Worm (Caenorhabditis elegans) whole organism, young adult: ENCODE measurements around the gene Y51B9A.8.

Source experiments
- B0035.1 ChIP-seq: sonication (generic microtip); optimal IDR thresholded peaks from 2 replicates; lab custom pipeline; 2016; ENCODE audit warnings: missing genetic modification characterization, mild to moderate bottlenecking, missing compliant biosample characterization, missing genotype, missing genetic modification reagents
- F10E7.11 ChIP-seq: sonication (generic microtip); optimal IDR thresholded peaks from 2 replicates; lab custom pipeline; 2017; ENCODE audit warnings: mild to moderate bottlenecking, missing genetic modification characterization, moderate library complexity, missing compliant biosample characterization
- F33H1.4 ChIP-seq: fragments of 200-800 bp; sonication (Bioruptor generic); IDR thresholded peaks from 2 replicates; pipeline ENCODE4 v1.3.6; 2022; ENCODE audit warnings: missing genetic modification reagents, missing genetic modification characterization, missing compliant biosample characterization
- K12H6.12 ChIP-seq: fragments of 200-800 bp; sonication (Bioruptor generic); optimal IDR thresholded peaks from 2 replicates; lab custom pipeline; 2018; ENCODE audit warnings: mild to moderate bottlenecking, missing genetic modification characterization, missing compliant biosample characterization
- T07F8.4 ChIP-seq: sonication (generic microtip); optimal IDR thresholded peaks from 2 replicates; lab custom pipeline; 2016; ENCODE audit warnings: mild to moderate bottlenecking, missing genetic modification characterization, moderate library complexity, missing compliant biosample characterization
- akir-1 ChIP-seq: fragments of 200-800 bp; sonication (Bioruptor generic); optimal IDR thresholded peaks from 2 replicates; lab custom pipeline; 2018; ENCODE audit warnings: mild to moderate bottlenecking, missing genetic modification characterization, moderate library complexity, missing compliant biosample characterization
- ama-1 ChIP-seq, 3 experiments: fragments of 150-350 bp in 1 of 3; sonication (generic microtip) in 2 of 3; optimal IDR thresholded peaks; 2 replicates each; lab custom pipeline; 2014 to 2018; ENCODE audit warnings: missing biosample characterization in 2 of 3, missing genetic modification characterization in 2 of 3, missing genetic modification reagents in 2 of 3
- attf-3 ChIP-seq: fragments of 200-800 bp; sonication (Bioruptor generic); conservative IDR thresholded peaks from 2 replicates; pipeline ENCODE4 v1.3.6; 2022; ENCODE audit warnings: missing genetic modification reagents, missing genetic modification characterization, missing compliant biosample characterization
- attf-5 ChIP-seq: fragments of 200-800 bp; sonication (Bioruptor generic); optimal IDR thresholded peaks from 2 replicates; lab custom pipeline; 2018; ENCODE audit warnings: mild to moderate bottlenecking, missing genetic modification characterization, missing compliant biosample characterization
- bed-2 ChIP-seq: fragments of 200-800 bp; sonication (Bioruptor generic); IDR thresholded peaks from 2 replicates; pipeline ENCODE4 v1.3.6; 2022; ENCODE audit warnings: missing genetic modification reagents, missing genetic modification characterization, missing compliant biosample characterization
- ccch-3 ChIP-seq: fragments of 200-800 bp; sonication (Bioruptor generic); optimal IDR thresholded peaks from 2 replicates; lab custom pipeline; 2018; ENCODE audit warnings: mild to moderate bottlenecking, missing genetic modification characterization, missing compliant biosample characterization
- cebp-1 ChIP-seq, 2 experiments: fragments of 200-800 bp in 1 of 2; sonication (Bioruptor generic) in 1 of 2; sonication (generic microtip) in 1 of 2; IDR thresholded peaks in 1 of 2; optimal IDR thresholded peaks in 1 of 2; 2 replicates each; pipeline versions ENCODE4 v1.3.6 to Lab custom; 2017 to 2022; ENCODE audit warnings: missing compliant biosample characterization in 2 of 2, missing genetic modification characterization in 2 of 2, mild to moderate bottlenecking in 1 of 2, missing genetic modification reagents in 1 of 2, moderate library complexity in 1 of 2
- ceh-27 ChIP-seq: fragments of 200-800 bp; sonication (Bioruptor generic); optimal IDR thresholded peaks from 2 replicates; lab custom pipeline; 2018; ENCODE audit warnings: mild to moderate bottlenecking, missing genetic modification characterization, moderate library complexity, missing compliant biosample characterization
- ceh-79 ChIP-seq: sonication (generic microtip); optimal IDR thresholded peaks from 2 replicates; lab custom pipeline; 2017; ENCODE audit warnings: mild to moderate bottlenecking, missing genetic modification characterization, missing compliant biosample characterization
- dox-1 ChIP-seq: fragments of 200-800 bp; sonication (Bioruptor generic); IDR thresholded peaks from 2 replicates; pipeline ENCODE4 v1.3.6; 2022; ENCODE audit warnings: missing genetic modification reagents, missing genetic modification characterization, missing compliant biosample characterization
- egl-18 ChIP-seq: fragments of 200-800 bp; sonication (Bioruptor generic); IDR thresholded peaks from 2 replicates; pipeline ENCODE4 v1.3.6; 2022; ENCODE audit warnings: missing genetic modification reagents, missing genetic modification characterization, missing compliant biosample characterization
- egrh-3 ChIP-seq: fragments of 200-800 bp; sonication (Bioruptor generic); IDR thresholded peaks from 2 replicates; pipeline ENCODE4 v1.3.6; 2022; ENCODE audit warnings: missing genetic modification reagents, missing genetic modification characterization, missing compliant biosample characterization
- ekl-4 ChIP-seq: fragments of 200-800 bp; sonication (Bioruptor generic); IDR thresholded peaks from 2 replicates; pipeline ENCODE4 v1.3.6; 2022; ENCODE audit warnings: missing genetic modification reagents, missing genetic modification characterization, missing compliant biosample characterization
- hlh-12 ChIP-seq: sonication (generic microtip); optimal IDR thresholded peaks from 2 replicates; lab custom pipeline; 2016; ENCODE audit warnings: missing genetic modification characterization, missing compliant biosample characterization
- hmg-1.2 ChIP-seq: fragments of 200-800 bp; sonication (Bioruptor generic); IDR thresholded peaks from 2 replicates; pipeline ENCODE4 v1.3.6; 2022; ENCODE audit warnings: missing genetic modification reagents, missing genetic modification characterization, missing compliant biosample characterization
- let-607 ChIP-seq, 2 experiments: fragments of 200-800 bp in 1 of 2; sonication (Bioruptor generic) in 1 of 2; sonication (generic microtip) in 1 of 2; optimal IDR thresholded peaks; 2 replicates each; lab custom pipeline; 2016 to 2018; ENCODE audit warnings: mild to moderate bottlenecking in 2 of 2, missing compliant biosample characterization in 2 of 2, missing genetic modification characterization in 2 of 2, moderate library complexity in 2 of 2, missing genotype in 1 of 2
- lin-35 ChIP-seq, 3 experiments: fragments of 150-350 bp in 2 of 3; sonication (generic microtip) in 1 of 3; optimal IDR thresholded peaks; 2 replicates each; lab custom pipeline; 2014 to 2018; ENCODE audit warnings: missing biosample characterization in 3 of 3, missing genetic modification characterization in 3 of 3, missing genetic modification reagents in 3 of 3
- lin-40 ChIP-seq: sonication (generic microtip); optimal IDR thresholded peaks from 2 replicates; lab custom pipeline; 2016; ENCODE audit warnings: missing genetic modification characterization, mild to moderate bottlenecking, missing compliant biosample characterization, missing genotype, missing genetic modification reagents
- lin-54 ChIP-seq: fragments of 200-800 bp; sonication (Bioruptor generic); optimal IDR thresholded peaks from 2 replicates; lab custom pipeline; 2018; ENCODE audit warnings: mild to moderate bottlenecking, missing genetic modification characterization, missing compliant biosample characterization
- nfya-2 ChIP-seq: fragments of 200-800 bp; sonication (Bioruptor generic); IDR thresholded peaks from 2 replicates; pipeline ENCODE4 v1.3.6; 2022; ENCODE audit warnings: missing genetic modification reagents, missing genetic modification characterization, missing compliant biosample characterization
- nfyb-1 ChIP-seq: fragments of 200-800 bp; sonication (Bioruptor generic); IDR thresholded peaks from 2 replicates; pipeline ENCODE4 v1.3.6; 2022; ENCODE audit warnings: missing genetic modification reagents, missing genetic modification characterization, missing compliant biosample characterization
- nhr-27 ChIP-seq: fragments of 200-800 bp; sonication (Bioruptor generic); optimal IDR thresholded peaks from 2 replicates; lab custom pipeline; 2018; ENCODE audit warnings: mild to moderate bottlenecking, missing genetic modification characterization, moderate library complexity, missing compliant biosample characterization
- rcor-1 ChIP-seq: fragments of 200-800 bp; sonication (Bioruptor generic); IDR thresholded peaks from 2 replicates; pipeline ENCODE4 v1.3.6; 2022; ENCODE audit warnings: missing genetic modification reagents, missing genetic modification characterization, missing compliant biosample characterization
- rec-8 ChIP-seq, 2 experiments: sonication (generic microtip); optimal IDR thresholded peaks; 2 replicates each; lab custom pipeline; 2016; ENCODE audit warnings: mild to moderate bottlenecking in 2 of 2, missing genetic modification characterization in 2 of 2, missing genetic modification reagents in 2 of 2, missing genotype in 2 of 2, missing biosample characterization in 1 of 2, missing compliant biosample characterization in 1 of 2, moderate library complexity in 1 of 2
- sdz-38 ChIP-seq: sonication (generic microtip); optimal IDR thresholded peaks from 2 replicates; lab custom pipeline; 2016; ENCODE audit warnings: missing genotype, missing genetic modification characterization, missing compliant biosample characterization
- snpc-1.3 ChIP-seq: sonication (generic microtip); optimal IDR thresholded peaks from 2 replicates; lab custom pipeline; 2017; ENCODE audit warnings: missing genetic modification characterization, mild to moderate bottlenecking, missing compliant biosample characterization, antibody characterized with exemption, moderate library complexity, missing genotype, missing genetic modification reagents; ENCODE audit not compliant: insufficient read depth
- snpc-3.4 ChIP-seq: sonication (generic microtip); optimal IDR thresholded peaks from 2 replicates; lab custom pipeline; 2017; ENCODE audit warnings: missing genetic modification characterization, mild to moderate bottlenecking, missing compliant biosample characterization, antibody characterized with exemption, moderate library complexity, missing genotype, missing genetic modification reagents
- sptf-2 ChIP-seq: fragments of 200-800 bp; sonication (Bioruptor generic); optimal IDR thresholded peaks from 2 replicates; lab custom pipeline; 2018; ENCODE audit warnings: mild to moderate bottlenecking, missing genetic modification characterization, missing compliant biosample characterization
- tbp1 ChIP-seq: fragments of 200-800 bp; sonication (Bioruptor generic); optimal IDR thresholded peaks from 2 replicates; lab custom pipeline; 2018; ENCODE audit warnings: mild to moderate bottlenecking, missing genetic modification characterization, missing compliant biosample characterization
- unc-130 ChIP-seq: sonication (generic microtip); optimal IDR thresholded peaks from 2 replicates; lab custom pipeline; 2016; ENCODE audit warnings: missing genetic modification reagents, missing genetic modification characterization, missing compliant biosample characterization
- unc-62 ChIP-seq: fragments of 150-350 bp; optimal IDR thresholded peaks from 2 replicates; lab custom pipeline; 2014; ENCODE audit warnings: missing biosample characterization, missing genetic modification reagents, missing genetic modification characterization
- zfh-2 ChIP-seq: fragments of 200-800 bp; sonication (Bioruptor generic); conservative IDR thresholded peaks from 2 replicates; pipeline ENCODE4 v1.3.6; 2022; ENCODE audit warnings: missing genetic modification reagents, missing genetic modification characterization, missing compliant biosample characterization

Gene Y51B9A.8

DNA sequence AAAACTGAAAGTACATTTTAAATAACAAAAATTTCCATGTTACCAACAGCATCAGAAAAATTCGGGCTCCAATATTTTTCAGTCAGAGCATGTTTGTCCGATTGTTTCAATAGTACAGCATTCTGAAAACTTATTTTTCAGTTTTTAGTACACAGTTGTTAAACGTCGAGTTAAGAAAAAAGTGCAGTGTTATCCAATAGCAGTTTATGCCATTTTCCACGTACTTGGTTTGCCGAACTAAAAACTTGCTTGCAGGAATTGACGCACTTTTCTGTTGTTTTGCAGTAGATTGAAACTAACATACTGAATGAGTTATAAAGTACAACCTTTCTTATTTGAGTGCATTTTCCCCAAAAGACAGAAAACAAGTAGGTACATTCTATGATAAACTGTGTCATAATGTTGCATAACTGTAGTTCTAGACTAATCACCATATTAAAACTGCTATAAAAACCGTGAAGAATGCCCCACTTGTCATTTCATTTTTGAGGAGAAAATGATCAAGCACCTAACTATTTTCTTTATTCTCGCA lies at the start of gene Y51B9A.8, which contains the start of gene Y51B9A.14:
Y51B9A.8 (plus strand) TSS at position 482 of the 532 bp plus-strand sequence.
Y51B9A.14 (minus strand) TSS at position 101 of the 532 bp plus-strand sequence.
- TF ChIP-seq ama-1 (optimal IDR thresholded peaks at IDR 0.05; lab: Kevin White, UChicago) (no peak), ama-1 (GFP tag; optimal IDR thresholded peaks at IDR 0.05; lab: Kevin White, UChicago) (no peak), rec-8 (tag; optimal IDR thresholded peaks at IDR 0.05; lab: Kevin White, UChicago) (no peak), lin-35 (GFP tag; optimal IDR thresholded peaks at IDR 0.05; lab: Kevin White, UChicago) (no peak), T07F8.4 (no peak), B0035.1 (tag; lab: Kevin White, UChicago) (no peak), hlh-12 (tag; lab: Kevin White, UChicago) (no peak), F33H1.4 (no peak), K12H6.12 (tag; lab: Kevin White, UChicago) (no peak), egrh-3 (GFP tag; lab: Robert Waterston, UW) (no peak), akir-1 (GFP tag; lab: Kevin White, UChicago) (no peak), egl-18 (GFP tag; lab: Robert Waterston, UW) (no peak), unc-130 (GFP tag; lab: Kevin White, UChicago) (no peak), sptf-2 (GFP tag; lab: Kevin White, UChicago) (no peak), zfh-2 (GFP tag; lab: Robert Waterston, UW) (no peak), nhr-27 (tag; lab: Kevin White, UChicago) (no peak), bed-2 (GFP tag; lab: Robert Waterston, UW) (no peak), ceh-27 (GFP tag; lab: Kevin White, UChicago) (no peak), unc-62 (no peak), nfya-2 (GFP tag; lab: Robert Waterston, UW) (no peak), sdz-38 (tag; lab: Kevin White, UChicago) (no peak)
- TF ChIP-seq, all 124 proteins: peak for 0

- TF ChIP-seq sptf-2 (GFP tag; lab: Kevin White, UChicago) = no peak
- TF ChIP-seq attf-3 = peak; percentile 87
- TF ChIP-seq, all 124 proteins: peak for 1
These were observed 46.0 kb upstream of the Y51B9A.8 start, which contains the start of the genes sdhb-1 and cup-15 for ce11 chrII:9352669-9353068. Gene sdhb-1 (minus strand): TSS chrII:9352731. Gene cup-15 (plus strand): TSS chrII:9353000.

DNA sequence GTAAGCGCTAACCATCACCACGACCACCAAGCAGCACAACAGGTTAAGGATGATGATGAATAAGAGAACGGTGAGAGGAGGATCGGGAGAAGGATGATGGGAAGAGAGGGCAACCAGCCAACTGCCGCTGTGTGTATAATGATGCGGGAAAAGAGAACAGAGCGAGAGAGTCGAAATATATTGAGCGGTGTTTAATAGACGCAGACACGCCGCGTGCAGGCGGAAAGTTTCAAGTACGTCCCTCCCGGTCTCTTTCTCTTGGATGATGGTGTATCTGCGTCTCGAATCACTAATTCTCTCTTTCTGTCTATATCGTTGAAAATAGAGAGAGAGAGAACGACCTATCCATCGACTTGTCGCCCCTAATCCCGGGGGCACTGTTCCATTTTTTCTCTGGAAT lies 41.9 kb upstream of the Y51B9A.8 start:
- TF ChIP-seq ekl-4 (GFP tag; lab: Robert Waterston, UW) (0 out of 2 replicates have a peak, but pooled peaks have one; percentile 23), cebp-1 (GFP tag; IDR thresholded peaks at IDR 0.05; lab: Robert Waterston, UW) (no peak), cebp-1 (tag; optimal IDR thresholded peaks at IDR 0.05; lab: Kevin White, UChicago) (peak; percentile 43), tbp1 (peak; percentile 9), ceh-79 (no peak), lin-54 (no peak), dox-1 (GFP tag; lab: Robert Waterston, UW) (peak; percentile 46; the same call in 1 of the 2 replicates), rcor-1 (GFP tag; lab: Robert Waterston, UW) (0 out of 2 replicates have a peak, but pooled peaks have one; percentile 8), ccch-3 (no peak), F10E7.11 (tag; lab: Kevin White, UChicago) (no peak), lin-40 (peak; percentile 8), attf-5 (peak; percentile 39), ceh-27 (GFP tag; lab: Kevin White, UChicago) (peak; percentile 10), snpc-3.4 (tag; lab: Kevin White, UChicago) (no peak), snpc-1.3 (tag; lab: Kevin White, UChicago) (no peak), nfyb-1 (GFP tag; lab: Robert Waterston, UW) (0 out of 2 replicates have a peak, but pooled peaks have one; percentile 54), zfh-2 (GFP tag; lab: Robert Waterston, UW) (peak; percentile 43; the same call in 1 of the 2 replicates), hmg-1.2 (peak; percentile 83), attf-3 (no peak), let-607 (tag; optimal IDR thresholded peaks at IDR 0.05; lab: Kevin White, UChicago) (no peak)
